Fruit fly (Drosophila melanogaster): ENCODE data around the gene Rgl.

DNA sequence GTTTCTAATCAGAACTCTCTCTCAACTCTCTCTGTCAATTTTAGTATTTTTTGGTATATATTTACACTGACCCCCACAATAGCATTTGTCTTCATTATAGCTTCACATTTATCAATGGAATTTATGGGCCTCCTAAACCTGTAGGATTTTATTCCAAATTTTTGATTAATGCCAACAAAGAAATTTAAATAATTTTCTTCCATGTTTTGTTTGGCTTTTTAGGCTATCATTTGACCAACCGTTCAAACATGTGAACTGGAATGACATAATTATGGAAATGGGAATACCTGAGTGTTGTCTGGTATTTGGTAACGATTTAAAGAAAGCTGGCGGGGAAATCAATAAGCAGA lies 4.5 kb downstream of the Rgl start:
- TF ChIP-seq CG5204 (GFP tag; optimal IDR thresholded peaks at IDR 0.05) (no peak), kay (GFP tag; ENCODE audit: borderline replicate concordance) (no peak), cic (GFP tag; optimal IDR thresholded peaks at IDR 0.05) (no peak), ovo (GFP tag; optimal IDR thresholded peaks at IDR 0.05) (no peak), CG14711 (tag; optimal IDR thresholded peaks at IDR 0.05) (no peak), cnc (optimal IDR thresholded peaks at IDR 0.05) (no peak), bab1 (GFP tag; optimal IDR thresholded peaks at IDR 0.05) (no peak), Mnt (GFP tag; optimal IDR thresholded peaks at IDR 0.05) (no peak), Clk (GFP tag; optimal IDR thresholded peaks at IDR 0.05) (no peak), CG33017 (tag; optimal IDR thresholded peaks at IDR 0.05) (no peak), CG12768 (GFP tag; optimal IDR thresholded peaks at IDR 0.05) (no peak), toe (GFP tag; optimal IDR thresholded peaks at IDR 0.05) (no peak), Crg-1 (GFP tag; optimal IDR thresholded peaks at IDR 0.05) (no peak), CG7101 (tag; optimal IDR thresholded peaks at IDR 0.05) (no peak)

All from whole organism, adult.